Worm (Caenorhabditis elegans): ENCODE results near the gene Y60C6A.3.

The Y60C6A.3 gene

ce11 chrV:4820601-4821000 is 35.0 kb downstream of the Y60C6A.3 start:
- no peak for TF ChIP-seq sea-1 (GFP tag; conservative IDR thresholded peaks at IDR 0.05)
- TF ChIP-seq flt-1 (GFP tag; IDR thresholded peaks at IDR 0.05), result no peak
- no peak for TF ChIP-seq F13C5.2 (tag; optimal IDR thresholded peaks at IDR 0.05)
- TF ChIP-seq scrt-1 (GFP tag; IDR thresholded peaks at IDR 0.05), result no peak
- TF ChIP-seq hmbx-1 (tag; optimal IDR thresholded peaks at IDR 0.05), result no peak

ce11 chrV:4823323-4823682 is 37.7 kb downstream of the Y60C6A.3 start, which contains the start of gene adss-1:
Gene adss-1 (minus strand): TSS chrV:4823423.
- TF ChIP-seq hmg-4 (GFP tag; optimal IDR thresholded peaks at IDR 0.05) (no peak), ceh-13 (GFP tag; optimal IDR thresholded peaks at IDR 0.05) (no peak), tbx-37 (GFP tag; conservative IDR thresholded peaks at IDR 0.05) (no peak), ets-7 (tag; optimal IDR thresholded peaks at IDR 0.05) (no peak), hnd-1 (tag; optimal IDR thresholded peaks at IDR 0.05) (no peak), tbx-11 (GFP tag; IDR thresholded peaks at IDR 0.05) (no peak), pes-1 (GFP tag; IDR thresholded peaks at IDR 0.05) (no peak), F13C5.2 (tag; optimal IDR thresholded peaks at IDR 0.05) (no peak), sea-1 (GFP tag; conservative IDR thresholded peaks at IDR 0.05) (no peak), flt-1 (GFP tag; IDR thresholded peaks at IDR 0.05) (no peak), scrt-1 (GFP tag; IDR thresholded peaks at IDR 0.05) (no peak), aly-1 (tag; optimal IDR thresholded peaks at IDR 0.05) (no peak), B0310.2 (tag; optimal IDR thresholded peaks at IDR 0.05) (no peak), ceh-36 (tag; optimal IDR thresholded peaks at IDR 0.05) (no peak), hmbx-1 (tag; optimal IDR thresholded peaks at IDR 0.05) (no peak), tra-4 (tag; optimal IDR thresholded peaks at IDR 0.05) (no peak)

DNA sequence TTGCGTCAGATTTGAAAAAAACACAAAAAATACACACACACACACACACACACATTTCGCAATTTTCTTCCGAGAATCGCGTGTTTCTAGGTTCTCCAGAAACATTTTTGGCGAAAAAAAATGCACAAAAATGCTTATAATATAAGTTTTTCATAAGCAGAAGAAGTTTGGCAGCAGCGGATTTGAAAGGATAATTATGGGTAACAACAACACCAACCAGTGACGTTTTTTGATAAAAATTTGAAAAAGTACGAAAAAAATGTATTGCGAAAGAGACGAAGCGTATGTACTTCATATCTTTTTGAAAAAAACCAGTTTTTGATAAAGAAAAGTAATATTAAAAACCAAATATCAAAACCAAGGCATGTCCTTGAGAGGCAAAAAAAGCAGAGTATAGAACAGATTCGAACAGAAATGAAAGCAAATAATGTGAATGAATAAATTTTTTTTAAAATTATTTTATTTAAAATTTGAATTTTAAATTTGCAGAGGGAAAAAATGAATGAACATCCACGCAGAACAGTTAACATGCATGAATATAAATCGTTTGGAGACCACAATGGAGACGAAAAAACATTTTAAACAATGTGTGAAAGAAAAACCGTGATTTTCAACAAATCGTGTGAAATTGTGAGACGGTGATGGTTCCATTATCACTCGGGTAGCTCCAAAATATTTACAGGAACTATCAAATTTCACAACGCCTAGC is 38.2 kb downstream of the Y60C6A.3 start:
- TF ChIP-seq hmg-4 (GFP tag; optimal IDR thresholded peaks at IDR 0.05) (no peak), ama-1 (optimal IDR thresholded peaks at IDR 0.05) (peak; percentile 27), tbx-37 (GFP tag; conservative IDR thresholded peaks at IDR 0.05) (no peak)

ce11 chrV:4826710-4827380 is 41.2 kb downstream of the Y60C6A.3 start, which contains the start of the genes hsp-6 and C37H5.5:
Gene hsp-6 (minus strand): TSS chrV:4826760.
Gene C37H5.5 (plus strand): TSS chrV:4827360.
- TF ChIP-seq aly-1 (tag; optimal IDR thresholded peaks at IDR 0.05), result no peak
- peak; percentile 57 for TF ChIP-seq F13C5.2 (tag; optimal IDR thresholded peaks at IDR 0.05)
- TF ChIP-seq tra-4 (tag; optimal IDR thresholded peaks at IDR 0.05), result no peak
- peak; percentile 63; the same call in 1 of the 2 replicates for TF ChIP-seq pes-1 (GFP tag; IDR thresholded peaks at IDR 0.05)
- peak; percentile 25 for TF ChIP-seq hmg-4 (GFP tag; optimal IDR thresholded peaks at IDR 0.05)
- 0 out of 2 replicates have a peak, but pooled peaks have one; percentile 7 for TF ChIP-seq flt-1 (GFP tag; IDR thresholded peaks at IDR 0.05)

- TF ChIP-seq pes-1 (GFP tag; IDR thresholded peaks at IDR 0.05), result no peak
- TF ChIP-seq scrt-1 (GFP tag; IDR thresholded peaks at IDR 0.05), result no peak
- TF ChIP-seq hnd-1 (tag; optimal IDR thresholded peaks at IDR 0.05), result no peak
- TF ChIP-seq ceh-36 (tag; optimal IDR thresholded peaks at IDR 0.05), result no peak
- no peak for TF ChIP-seq hmg-4 (GFP tag; optimal IDR thresholded peaks at IDR 0.05)
- TF ChIP-seq sea-1 (GFP tag; conservative IDR thresholded peaks at IDR 0.05), result no peak
- no peak for TF ChIP-seq aly-1 (tag; optimal IDR thresholded peaks at IDR 0.05)
- TF ChIP-seq tra-4 (tag; optimal IDR thresholded peaks at IDR 0.05), result no peak
- TF ChIP-seq F13C5.2 (tag; optimal IDR thresholded peaks at IDR 0.05), result no peak
- no peak for TF ChIP-seq ets-7 (tag; optimal IDR thresholded peaks at IDR 0.05)
- TF ChIP-seq tbx-37 (GFP tag; conservative IDR thresholded peaks at IDR 0.05), result no peak
- TF ChIP-seq hmbx-1 (tag; optimal IDR thresholded peaks at IDR 0.05), result no peak
- TF ChIP-seq B0310.2 (tag; optimal IDR thresholded peaks at IDR 0.05), result no peak
- TF ChIP-seq flt-1 (GFP tag; IDR thresholded peaks at IDR 0.05), result no peak
- no peak for TF ChIP-seq ceh-13 (GFP tag; optimal IDR thresholded peaks at IDR 0.05)
- no peak for TF ChIP-seq tbx-11 (GFP tag; IDR thresholded peaks at IDR 0.05)
- no peak for TF ChIP-seq ama-1 (optimal IDR thresholded peaks at IDR 0.05)
These were observed 48.7 kb downstream of the Y60C6A.3 start, which contains the start of gene C37H5.14 for ce11 chrV:4834277-4834676. Gene C37H5.14 (minus strand): TSS chrV:4834377.

Measured in whole organism, early embryonic.